Worm (Caenorhabditis elegans) whole organism, young adult: ENCODE results near the gene sul-1.

ENCODE experiments used
- F52B5.7 ChIP-seq: sonication (generic microtip); optimal IDR thresholded peaks from 2 replicates; lab custom pipeline; 2016; ENCODE audit warnings: mild to moderate bottlenecking, missing genetic modification characterization, missing compliant biosample characterization
- T07F8.4 ChIP-seq: sonication (generic microtip); optimal IDR thresholded peaks from 2 replicates; lab custom pipeline; 2016; ENCODE audit warnings: mild to moderate bottlenecking, missing genetic modification characterization, moderate library complexity, missing compliant biosample characterization
- cebp-2 ChIP-seq: fragments of 200-800 bp; sonication (Bioruptor generic); IDR thresholded peaks from 2 replicates; pipeline ENCODE4 v1.3.6; 2022; ENCODE audit warnings: missing genetic modification characterization, missing compliant biosample characterization
- dox-1 ChIP-seq: fragments of 200-800 bp; sonication (Bioruptor generic); IDR thresholded peaks from 2 replicates; pipeline ENCODE4 v1.3.6; 2022; ENCODE audit warnings: missing genetic modification reagents, missing genetic modification characterization, missing compliant biosample characterization
- efl-1 ChIP-seq: fragments of 150-350 bp; optimal IDR thresholded peaks from 2 replicates; lab custom pipeline; 2014; ENCODE audit warnings: missing biosample characterization, missing genetic modification reagents, missing genetic modification characterization
- snpc-4 ChIP-seq, 5 experiments: fragments of 150-350 bp in 1 of 5; sonication (generic microtip) in 4 of 5; optimal IDR thresholded peaks; 2 replicates each; lab custom pipeline; 2014 to 2018; ENCODE audit warnings: missing genetic modification characterization in 5 of 5, missing biosample characterization in 3 of 5, antibody characterized with exemption in 2 of 5, mild to moderate bottlenecking in 2 of 5, missing compliant biosample characterization in 2 of 5, missing genotype in 2 of 5, moderate library complexity in 2 of 5, missing genetic modification reagents in 1 of 5
- sptf-2 ChIP-seq: fragments of 200-800 bp; sonication (Bioruptor generic); optimal IDR thresholded peaks from 2 replicates; lab custom pipeline; 2018; ENCODE audit warnings: mild to moderate bottlenecking, missing genetic modification characterization, missing compliant biosample characterization
- tbp1 ChIP-seq: fragments of 200-800 bp; sonication (Bioruptor generic); optimal IDR thresholded peaks from 2 replicates; lab custom pipeline; 2018; ENCODE audit warnings: mild to moderate bottlenecking, missing genetic modification characterization, missing compliant biosample characterization

DNA sequence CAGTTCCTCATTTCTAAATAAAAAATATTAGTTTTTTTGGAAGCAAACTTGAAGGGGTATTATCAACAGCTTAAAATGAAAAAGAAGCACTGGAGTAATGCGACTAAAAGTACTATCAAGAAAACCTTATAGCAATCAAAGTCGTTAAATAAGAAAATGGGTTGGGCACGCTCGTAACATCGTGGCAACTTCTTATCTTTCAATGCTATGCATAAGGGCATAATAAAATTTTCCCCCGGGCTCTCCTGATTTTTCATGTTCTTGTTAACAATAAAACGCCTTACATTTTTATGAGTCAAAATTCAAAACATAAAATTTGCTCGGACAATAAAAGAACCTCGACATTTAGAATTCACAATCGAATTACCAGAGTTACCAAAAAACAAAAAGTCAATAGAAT lies 27.1 kb downstream of the sul-1 start, which contains the start of gene irg-7:
- TF ChIP-seq sptf-2 (GFP tag; lab: Kevin White, UChicago): no peak
- no peak for TF ChIP-seq efl-1 (GFP tag; lab: Kevin White, UChicago)
- no peak for TF ChIP-seq tbp1 (GFP tag; lab: Kevin White, UChicago)
- no peak for TF ChIP-seq F52B5.7 (tag; lab: Kevin White, UChicago)
- no peak for TF ChIP-seq snpc-4 (GFP tag; optimal IDR thresholded peaks at IDR 0.05; lab: Kevin White, UChicago)
- TF ChIP-seq snpc-4 (tag; optimal IDR thresholded peaks at IDR 0.05; lab: Kevin White, UChicago): no peak
- TF ChIP-seq T07F8.4 (tag; lab: Kevin White, UChicago): no peak
- no peak for TF ChIP-seq dox-1 (GFP tag; lab: Robert Waterston, UW)
- no peak for TF ChIP-seq cebp-2 (GFP tag; lab: Robert Waterston, UW)
